Fruit fly (Drosophila melanogaster) whole organism, prepupa: ENCODE measurements around the gene CG7600.

Experiments
- CG10631 ChIP-seq: fragments of 200-800 bp; sonication (Bioruptor generic); optimal IDR thresholded peaks from 2 replicates; lab custom pipeline; 2016; ENCODE audit warnings: missing biosample characterization, missing genetic modification characterization
- CG11294 ChIP-seq: fragments of 200-800 bp; sonication (Bioruptor generic); IDR thresholded peaks from 2 replicates; pipeline ENCODE4 v1.3.6; 2022; ENCODE audit warnings: missing biosample characterization, missing genetic modification characterization
- CG11902 ChIP-seq: fragments of 200-800 bp; sonication (Bioruptor generic); optimal IDR thresholded peaks from 3 replicates; lab custom pipeline; 2016; ENCODE audit warnings: missing biosample characterization, missing genetic modification characterization
- CG15336 ChIP-seq: fragments of 200-800 bp; sonication (Bioruptor generic); IDR thresholded peaks from 2 replicates; pipeline ENCODE4 v1.3.6; 2022; ENCODE audit warnings: missing biosample characterization, missing genetic modification characterization
- CG1621 ChIP-seq: fragments of 200-800 bp; sonication (Bioruptor generic); optimal IDR thresholded peaks from 3 replicates; lab custom pipeline; 2018; ENCODE audit warnings: missing biosample characterization, mild to moderate bottlenecking, missing genetic modification characterization
- CG3032 ChIP-seq: fragments of 200-800 bp; optimal IDR thresholded peaks from 2 replicates; lab custom pipeline; 2019; ENCODE audit warnings: missing biosample characterization, mild to moderate bottlenecking, missing genetic modification characterization, moderate library complexity
- CG3919 ChIP-seq: fragments of 200-800 bp; sonication (Bioruptor generic); optimal IDR thresholded peaks from 3 replicates; lab custom pipeline; 2016; ENCODE audit warnings: missing biosample characterization, missing genetic modification characterization
- CG4318 ChIP-seq: fragments of 200-800 bp; sonication (Bioruptor generic); optimal IDR thresholded peaks from 3 replicates; lab custom pipeline; 2017; ENCODE audit warnings: missing biosample characterization, mild to moderate bottlenecking, missing genetic modification characterization
- CG6163 ChIP-seq: fragments of 200-800 bp; sonication (Bioruptor generic); IDR thresholded peaks from 3 replicates; pipeline ENCODE4 v1.3.6; 2022; ENCODE audit warnings: missing biosample characterization, missing genetic modification characterization
- CG6276 ChIP-seq: fragments of 200-800 bp; sonication (Bioruptor generic); optimal IDR thresholded peaks from 2 replicates; lab custom pipeline; 2017; ENCODE audit warnings: missing biosample characterization, mild to moderate bottlenecking, missing genetic modification characterization
- CG6808 ChIP-seq: fragments of 200-800 bp; sonication (Bioruptor generic); optimal IDR thresholded peaks from 3 replicates; lab custom pipeline; 2017; ENCODE audit warnings: missing biosample characterization, missing genetic modification characterization, mild to moderate bottlenecking, moderate library complexity, missing genetic modification reagents
- CG8319 ChIP-seq: fragments of 200-800 bp; sonication (Bioruptor generic); optimal IDR thresholded peaks from 3 replicates; lab custom pipeline; 2016; ENCODE audit warnings: missing biosample characterization, missing genetic modification characterization
- CG8632 ChIP-seq: fragments of 200-800 bp; sonication (Bioruptor generic); optimal IDR thresholded peaks from 3 replicates; lab custom pipeline; 2016; ENCODE audit warnings: missing biosample characterization, missing genetic modification characterization
- Eip78C ChIP-seq: fragments of 200-800 bp; sonication (Bioruptor generic); peaks from one replicate; lab custom pipeline; 2016; ENCODE audit warnings: missing biosample characterization, missing genetic modification characterization
- Eip93F ChIP-seq: fragments of 200-800 bp; sonication (Bioruptor generic); optimal IDR thresholded peaks from 2 replicates; lab custom pipeline; 2016; ENCODE audit warnings: missing biosample characterization, mild to moderate bottlenecking, missing genetic modification characterization
- Ets21C ChIP-seq: fragments of 200-800 bp; sonication (Bioruptor generic); optimal IDR thresholded peaks from 3 replicates; lab custom pipeline; 2016; ENCODE audit warnings: missing biosample characterization, missing genetic modification characterization
- Ets96B ChIP-seq: fragments of 200-800 bp; optimal IDR thresholded peaks from 2 replicates; lab custom pipeline; 2019; ENCODE audit warnings: missing biosample characterization, mild to moderate bottlenecking, missing genetic modification characterization, moderate library complexity
- Gug ChIP-seq: fragments of 200-800 bp; sonication (Bioruptor generic); IDR thresholded peaks from 2 replicates; pipeline ENCODE4 v1.3.6; 2022; ENCODE audit warnings: missing biosample characterization, missing genetic modification characterization
- Hr38 ChIP-seq: sonication (Bioruptor generic); optimal IDR thresholded peaks from 2 replicates; lab custom pipeline; 2016; ENCODE audit warnings: missing biosample characterization, missing genetic modification characterization
- Hr39 ChIP-seq: fragments of 200-800 bp; sonication (Bioruptor generic); optimal IDR thresholded peaks from 2 replicates; lab custom pipeline; 2016; ENCODE audit warnings: missing biosample characterization, missing genetic modification characterization
- Hr4 ChIP-seq: fragments of 200-800 bp; sonication (Bioruptor generic); optimal IDR thresholded peaks from 3 replicates; lab custom pipeline; 2016; ENCODE audit warnings: missing biosample characterization, missing genetic modification characterization
- Met ChIP-seq: fragments of 200-800 bp; sonication (Bioruptor generic); optimal IDR thresholded peaks from 3 replicates; lab custom pipeline; 2016; ENCODE audit warnings: missing biosample characterization, missing genetic modification characterization
- Sox102F ChIP-seq: fragments of 200-800 bp; sonication (Bioruptor generic); optimal IDR thresholded peaks from 2 replicates; lab custom pipeline; 2016; ENCODE audit warnings: missing biosample characterization, mild to moderate bottlenecking, missing genetic modification characterization
- Sox14 ChIP-seq: fragments of 200-800 bp; sonication (Bioruptor generic); optimal IDR thresholded peaks from 3 replicates; lab custom pipeline; 2016; ENCODE audit warnings: missing biosample characterization, missing genetic modification characterization
- Sox15 ChIP-seq: fragments of 200-800 bp; sonication (Bioruptor generic); optimal IDR thresholded peaks from 3 replicates; lab custom pipeline; 2016; ENCODE audit warnings: missing biosample characterization, missing genetic modification characterization
- achi ChIP-seq: fragments of 200-800 bp; sonication (Bioruptor generic); optimal IDR thresholded peaks from 3 replicates; lab custom pipeline; 2016; ENCODE audit warnings: missing biosample characterization, missing genetic modification characterization
- cyc ChIP-seq: fragments of 200-800 bp; sonication (Bioruptor generic); optimal IDR thresholded peaks from 3 replicates; lab custom pipeline; 2016; ENCODE audit warnings: missing biosample characterization, missing genetic modification characterization
- dac ChIP-seq: fragments of 200-800 bp; sonication (Bioruptor generic); optimal IDR thresholded peaks from 2 replicates; lab custom pipeline; 2017; ENCODE audit warnings: missing biosample characterization, mild to moderate bottlenecking, missing genetic modification characterization
- dsx ChIP-seq: fragments of 200-800 bp; optimal IDR thresholded peaks from 3 replicates; lab custom pipeline; 2019; ENCODE audit warnings: missing biosample characterization, mild to moderate bottlenecking, missing genetic modification characterization, moderate library complexity; ENCODE audit not compliant: poor library complexity, severe bottlenecking
- fd59A ChIP-seq: fragments of 200-800 bp; sonication (Bioruptor generic); optimal IDR thresholded peaks from 2 replicates; lab custom pipeline; 2017; ENCODE audit warnings: missing biosample characterization, mild to moderate bottlenecking, missing genetic modification characterization, missing genetic modification reagents
- fd85E ChIP-seq: fragments of 200-800 bp; sonication (Bioruptor generic); optimal IDR thresholded peaks from 3 replicates; lab custom pipeline; 2016; ENCODE audit warnings: missing biosample characterization, missing genetic modification characterization
- lz ChIP-seq: fragments of 200-800 bp; sonication (Bioruptor generic); optimal IDR thresholded peaks from 3 replicates; lab custom pipeline; 2016; ENCODE audit warnings: missing biosample characterization, missing genetic modification characterization
- net ChIP-seq: fragments of 200-800 bp; sonication (Bioruptor generic); optimal IDR thresholded peaks from 3 replicates; lab custom pipeline; 2016; ENCODE audit warnings: missing biosample characterization, missing genetic modification characterization
- pdm3 ChIP-seq: fragments of 200-800 bp; sonication (Bioruptor generic); optimal IDR thresholded peaks from 3 replicates; lab custom pipeline; 2016; ENCODE audit warnings: missing biosample characterization, missing genetic modification characterization
- ss ChIP-seq, 2 experiments: fragments of 200-800 bp; sonication (Bioruptor generic); optimal IDR thresholded peaks; 2 replicates in 1 of 2; 3 replicates in 1 of 2; lab custom pipeline; 2017 to 2018; ENCODE audit warnings: mild to moderate bottlenecking in 2 of 2, missing biosample characterization in 2 of 2, missing genetic modification characterization in 2 of 2, moderate library complexity in 1 of 2
- svp ChIP-seq: fragments of 200-800 bp; sonication (Bioruptor generic); peaks from one replicate; lab custom pipeline; 2016; ENCODE audit warnings: missing biosample characterization, missing genetic modification characterization
- topi ChIP-seq: fragments of 200-800 bp; sonication (Bioruptor generic); optimal IDR thresholded peaks from 3 replicates; lab custom pipeline; 2016; ENCODE audit warnings: missing biosample characterization, missing genetic modification characterization
- vri ChIP-seq: fragments of 200-800 bp; sonication (Bioruptor generic); optimal IDR thresholded peaks from 3 replicates; lab custom pipeline; 2016; ENCODE audit warnings: missing biosample characterization, mild to moderate bottlenecking, missing genetic modification characterization

The CG7600 gene

DNA sequence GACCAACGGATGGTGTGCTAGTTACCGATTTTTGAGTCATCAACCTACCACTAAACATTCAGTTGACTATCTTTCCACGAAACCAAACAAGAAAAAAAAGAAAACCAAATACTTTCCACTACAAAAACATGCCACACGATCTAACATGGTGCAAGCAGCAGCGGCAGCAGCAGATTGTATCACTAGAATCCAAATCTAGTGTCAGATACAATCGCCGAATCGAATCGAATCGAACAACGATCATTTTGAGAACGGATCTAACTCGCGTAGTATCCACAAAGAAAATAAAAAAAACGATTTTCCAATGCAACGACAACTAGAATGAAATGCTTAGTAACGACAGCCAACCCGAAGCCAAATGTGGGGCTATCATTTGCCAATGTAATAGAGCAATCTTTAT lies 17.1 kb downstream of the CG7600 start:
- no peak for TF ChIP-seq dsx (GFP tag; lab: Kevin White, UChicago)
- no peak for TF ChIP-seq CG11294
- TF ChIP-seq CG4318 (GFP tag; lab: Kevin White, UChicago) = no peak
- TF ChIP-seq CG6808 (GFP tag; lab: Kevin White, UChicago) = no peak
- no peak for TF ChIP-seq cyc (GFP tag; lab: Kevin White, UChicago)
- no peak for TF ChIP-seq Eip78C (GFP tag; lab: Kevin White, UChicago)
- no peak for TF ChIP-seq CG15336
- TF ChIP-seq fd85E (GFP tag; lab: Kevin White, UChicago) = no peak
- no peak for TF ChIP-seq lz
- TF ChIP-seq net = no peak
- TF ChIP-seq Hr4 = no peak
- TF ChIP-seq dac (GFP tag; lab: Kevin White, UChicago) = no peak
- no peak for TF ChIP-seq Hr39 (GFP tag; lab: Kevin White, UChicago)
- TF ChIP-seq Eip93F (GFP tag; lab: Kevin White, UChicago) = no peak
- no peak for TF ChIP-seq Ets96B (tag; lab: Kevin White, UChicago)
- TF ChIP-seq CG3919 (GFP tag; lab: Kevin White, UChicago) = no peak
- TF ChIP-seq Gug (GFP tag; lab: Robert Waterston, UW) = no peak
- no peak for TF ChIP-seq pdm3 (GFP tag; lab: Kevin White, UChicago)
- TF ChIP-seq CG6163 = no peak
- TF ChIP-seq svp = no peak
- TF ChIP-seq, all 60 proteins: peak for 0

DNA sequence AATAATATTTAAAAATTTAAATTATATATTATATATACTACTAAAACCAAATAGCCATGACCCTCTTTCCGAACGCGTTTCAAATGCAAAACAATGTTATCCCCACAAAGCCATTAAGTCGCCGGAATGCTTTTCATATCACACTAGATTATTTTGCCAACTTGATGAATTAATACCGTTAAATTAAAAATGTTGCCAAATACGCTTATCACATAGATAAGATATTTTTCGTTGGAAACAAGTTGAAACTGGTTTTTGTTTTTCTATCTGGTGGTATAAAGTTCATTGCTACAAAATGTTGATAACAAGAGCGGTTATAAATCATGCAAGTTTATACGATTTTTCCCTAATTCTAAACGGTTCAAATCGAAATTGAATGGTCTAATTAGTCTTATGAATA lies 23.0 kb downstream of the CG7600 start:
- TF ChIP-seq vri (peak; percentile 68), Sox102F (GFP tag; lab: Kevin White, UChicago) (no peak)

DNA sequence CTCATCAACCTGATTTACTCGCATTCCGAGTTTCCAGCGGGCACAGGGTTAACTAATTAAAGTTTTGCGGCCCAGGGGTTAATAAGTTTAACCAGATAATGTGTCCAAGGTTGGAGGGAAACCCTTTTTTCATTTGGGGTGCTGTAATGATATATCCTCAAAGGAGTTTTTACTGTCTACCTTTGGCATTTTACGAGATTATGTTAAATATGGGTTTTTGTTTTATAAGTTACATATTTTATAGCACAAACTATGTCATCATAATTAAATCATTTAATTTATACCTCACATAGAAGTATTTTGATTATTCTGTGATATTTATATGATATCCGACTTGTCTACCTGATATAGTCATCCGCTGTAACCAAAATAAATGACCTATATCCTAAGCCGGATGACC lies 25.5 kb downstream of the CG7600 start, which contains the start of gene Ir68a:
Ir68a (minus strand) TSS at position 101 of the 400 bp plus-strand sequence.
- TF ChIP-seq fd59A (GFP tag; lab: Kevin White, UChicago) (no peak), Hr38 (no peak), achi (GFP tag; lab: Kevin White, UChicago) (no peak), CG8632 (GFP tag; lab: Kevin White, UChicago) (no peak), CG11294 (no peak), Sox15 (no peak), pdm3 (GFP tag; lab: Kevin White, UChicago) (no peak), Hr4 (no peak), CG8319 (GFP tag; lab: Kevin White, UChicago) (no peak), Eip93F (GFP tag; lab: Kevin White, UChicago) (no peak), Ets21C (GFP tag; lab: Kevin White, UChicago) (no peak), topi (GFP tag; lab: Kevin White, UChicago) (no peak), Met (no peak)

DNA sequence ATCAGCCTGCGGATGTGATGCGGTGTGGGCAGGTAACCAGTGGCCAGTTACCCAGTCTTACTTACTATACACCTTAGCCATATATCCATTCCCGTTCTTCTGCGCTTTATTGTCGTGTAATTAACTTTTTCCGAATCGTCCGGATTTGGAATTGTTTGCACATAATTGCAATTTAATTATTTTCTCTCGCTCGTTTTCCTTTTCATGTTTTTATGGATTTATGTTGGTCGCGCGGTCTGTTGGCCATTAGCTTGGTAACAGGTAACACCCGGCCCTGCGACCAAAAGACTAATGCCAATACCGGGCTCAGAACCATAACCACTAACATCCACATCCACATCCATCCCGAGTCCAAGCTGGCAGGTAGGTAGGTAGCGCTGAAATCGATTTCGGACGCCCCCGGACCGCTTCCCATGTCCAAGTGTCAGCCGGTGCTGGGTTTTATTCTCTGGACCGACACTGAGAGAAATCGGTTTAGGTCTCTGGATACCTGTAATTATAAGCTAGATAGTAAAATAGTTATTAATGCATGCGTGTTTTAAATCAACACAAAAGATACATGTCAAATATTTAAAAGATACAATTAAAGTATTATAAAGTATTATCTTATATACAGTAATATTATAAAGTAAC lies 26.7 kb downstream of the CG7600 start:
- TF ChIP-seq Ets96B (tag; lab: Kevin White, UChicago) = no peak
- peak; percentile 19 for TF ChIP-seq CG10631

DNA sequence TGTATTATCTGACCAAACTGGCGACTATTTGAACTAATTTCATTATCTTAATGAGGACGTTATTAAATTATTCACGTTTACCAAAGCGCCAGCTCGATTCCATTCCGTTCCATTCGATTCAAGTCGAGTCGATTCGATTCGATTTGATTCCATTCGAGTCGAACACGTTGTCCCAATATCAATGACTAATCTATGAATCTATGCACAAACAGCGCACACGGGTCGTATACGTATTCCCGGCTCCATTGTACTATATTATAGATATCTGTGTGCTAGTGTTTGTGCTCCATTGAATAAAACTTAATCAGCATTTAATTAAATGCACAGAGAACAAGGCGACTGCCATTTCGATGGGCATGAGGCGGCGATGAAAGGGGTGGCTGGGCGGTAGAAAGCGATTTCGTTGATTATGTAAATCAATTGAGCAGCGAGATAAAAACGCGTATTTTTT lies 28.6 kb downstream of the CG7600 start:
- TF ChIP-seq CG1621 (tag; lab: Kevin White, UChicago) (no peak), achi (GFP tag; lab: Kevin White, UChicago) (peak; percentile 9), CG3032 (tag; lab: Kevin White, UChicago) (no peak), ss (GFP tag; optimal IDR thresholded peaks at IDR 0.05; lab: Kevin White, UChicago) (peak in 1 of 2 experiments; percentile 23), Sox14 (GFP tag; lab: Kevin White, UChicago) (peak; percentile 45), topi (GFP tag; lab: Kevin White, UChicago) (no peak), CG6808 (GFP tag; lab: Kevin White, UChicago) (no peak), CG6276 (GFP tag; lab: Kevin White, UChicago) (peak; percentile 2), CG11902 (GFP tag; lab: Kevin White, UChicago) (no peak), vri (peak; percentile 99), CG15336 (no peak), Eip93F (GFP tag; lab: Kevin White, UChicago) (peak; percentile 79), Ets96B (tag; lab: Kevin White, UChicago) (peak; percentile 7), Met (no peak)
